Fruit fly (Drosophila melanogaster) whole organism, embryonic: ENCODE data around the gene Tmtc2.

Experiments used
- Ada2b ChIP-seq: fragments of 200-800 bp; sonication (Bioruptor generic); IDR thresholded peaks from 2 replicates; pipeline ENCODE4 v1.3.6; 2022; ENCODE audit warnings: missing biosample characterization, missing genetic modification characterization
- Antp ChIP-seq: fragments of 200-800 bp; sonication (Bioruptor generic); optimal IDR thresholded peaks from 3 replicates; lab custom pipeline; 2016; ENCODE audit warnings: missing biosample characterization, missing genetic modification characterization
- B-H1 ChIP-seq: fragments of 200-800 bp; sonication (Bioruptor generic); IDR thresholded peaks from 3 replicates; pipeline ENCODE4 v1.3.6; 2022; ENCODE audit warnings: missing biosample characterization, missing genetic modification characterization
- BtbVII ChIP-seq: fragments of 200-800 bp; sonication (Bioruptor generic); optimal IDR thresholded peaks from 3 replicates; lab custom pipeline; 2017; ENCODE audit warnings: missing biosample characterization, mild to moderate bottlenecking, missing genetic modification characterization
- CG10654 ChIP-seq: fragments of 200-800 bp; sonication (Bioruptor generic); optimal IDR thresholded peaks from 2 replicates; lab custom pipeline; 2016; ENCODE audit warnings: missing biosample characterization, missing genetic modification characterization
- CG11456 ChIP-seq: fragments of 200-800 bp; sonication (Bioruptor generic); IDR thresholded peaks from 3 replicates; pipeline ENCODE4 v1.3.6; 2022; ENCODE audit warnings: missing biosample characterization, missing genetic modification characterization
- CG11696 ChIP-seq: fragments of 200-800 bp; sonication (Bioruptor generic); IDR thresholded peaks from 2 replicates; pipeline ENCODE4 v1.3.6; 2022; ENCODE audit warnings: missing biosample characterization, missing genetic modification characterization
- CG12104 ChIP-seq: fragments of 200-800 bp; sonication (Bioruptor generic); optimal IDR thresholded peaks from 3 replicates; lab custom pipeline; 2016; ENCODE audit warnings: missing biosample characterization, missing genetic modification characterization
- CG14014 ChIP-seq: fragments of 200-800 bp; sonication (Bioruptor generic); IDR thresholded peaks from 2 replicates; pipeline ENCODE4 v1.3.6; 2022; ENCODE audit warnings: missing biosample characterization, missing genetic modification characterization
- CG15479 ChIP-seq: fragments of 200-800 bp; sonication (Bioruptor generic); optimal IDR thresholded peaks from 3 replicates; lab custom pipeline; 2019; ENCODE audit warnings: missing biosample characterization, mild to moderate bottlenecking, missing genetic modification characterization, moderate library complexity
- CG1603 ChIP-seq: fragments of 200-800 bp; sonication (Bioruptor generic); optimal IDR thresholded peaks from 2 replicates; lab custom pipeline; 2019; ENCODE audit warnings: missing biosample characterization, mild to moderate bottlenecking, missing genetic modification characterization, moderate library complexity
- CG16815 ChIP-seq: fragments of 200-800 bp; sonication (Bioruptor generic); optimal IDR thresholded peaks from 3 replicates; lab custom pipeline; 2017; ENCODE audit warnings: missing biosample characterization, mild to moderate bottlenecking, missing genetic modification characterization
- CG1792 ChIP-seq: fragments of 200-800 bp; sonication (Bioruptor generic); optimal IDR thresholded peaks from 2 replicates; lab custom pipeline; 2016; ENCODE audit warnings: missing biosample characterization, missing genetic modification characterization
- CG1832 ChIP-seq: fragments of 200-800 bp; sonication (Bioruptor generic); optimal IDR thresholded peaks from 2 replicates; lab custom pipeline; 2017; ENCODE audit warnings: missing biosample characterization, mild to moderate bottlenecking, missing genetic modification characterization, inconsistent platforms
- CG2129 ChIP-seq: fragments of 200-800 bp; sonication (Bioruptor generic); IDR thresholded peaks from 2 replicates; pipeline ENCODE4 v1.3.6; 2022; ENCODE audit warnings: missing biosample characterization, missing genetic modification characterization; ENCODE audit not compliant: partially characterized antibody
- CG3065 ChIP-seq: fragments of 200-800 bp; sonication (Bioruptor generic); optimal IDR thresholded peaks from 2 replicates; lab custom pipeline; 2016; ENCODE audit warnings: missing biosample characterization, missing genetic modification characterization
- CG3726 ChIP-seq: fragments of 200-800 bp; sonication (Bioruptor generic); IDR thresholded peaks from 3 replicates; pipeline ENCODE4, ENCODE4 v1.3.6; 2022; ENCODE audit warnings: missing biosample characterization, missing genetic modification characterization
- CG4282 ChIP-seq: fragments of 200-800 bp; sonication (Bioruptor generic); optimal IDR thresholded peaks from 2 replicates; lab custom pipeline; 2016; ENCODE audit warnings: missing biosample characterization, missing genetic modification characterization
- CG5245 ChIP-seq: fragments of 200-800 bp; sonication (Bioruptor generic); optimal IDR thresholded peaks from 3 replicates; lab custom pipeline; 2016; ENCODE audit warnings: missing biosample characterization, missing genetic modification characterization
- CG6272 ChIP-seq: fragments of 200-800 bp; sonication (Bioruptor generic); IDR thresholded peaks from 2 replicates; pipeline ENCODE4 v1.3.6; 2022; ENCODE audit warnings: missing biosample characterization, missing genetic modification characterization
- CG6654 ChIP-seq: fragments of 200-800 bp; sonication (Bioruptor generic); optimal IDR thresholded peaks from 2 replicates; lab custom pipeline; 2017; ENCODE audit warnings: missing biosample characterization, mild to moderate bottlenecking, missing genetic modification characterization
- CG7556 ChIP-seq: fragments of 200-800 bp; sonication (Bioruptor generic); optimal IDR thresholded peaks from 2 replicates; lab custom pipeline; 2017; ENCODE audit warnings: missing biosample characterization, mild to moderate bottlenecking, missing genetic modification characterization
- CG8478 ChIP-seq: fragments of >200 bp; optimal IDR thresholded peaks from 2 replicates; lab custom pipeline; 2018
- CTCF ChIP-seq: fragments of 200-800 bp; sonication (Bioruptor generic); optimal IDR thresholded peaks from 2 replicates; lab custom pipeline; 2017; ENCODE audit warnings: missing biosample characterization, mild to moderate bottlenecking, missing genetic modification characterization, moderate library complexity
- D19A ChIP-seq: fragments of 200-800 bp; optimal IDR thresholded peaks from 3 replicates; lab custom pipeline; 2019; ENCODE audit warnings: missing biosample characterization, mild to moderate bottlenecking, missing genetic modification characterization, moderate library complexity
- Deaf1 ChIP-seq: fragments of 200-800 bp; optimal IDR thresholded peaks from 3 replicates; lab custom pipeline; 2019; ENCODE audit warnings: missing biosample characterization, mild to moderate bottlenecking, missing genetic modification characterization, moderate library complexity
- Dip2 ChIP-seq: fragments of 200-800 bp; sonication (Bioruptor generic); IDR thresholded peaks from 2 replicates; pipeline ENCODE4 v1.3.6; 2022; ENCODE audit warnings: missing biosample characterization, missing genetic modification characterization
- Elba2 ChIP-seq: fragments of 200-800 bp; sonication (Bioruptor generic); optimal IDR thresholded peaks from 3 replicates; lab custom pipeline; 2016; ENCODE audit warnings: missing biosample characterization, missing genetic modification characterization
- Ets65A ChIP-seq: fragments of 200-800 bp; sonication (Bioruptor generic); peaks from one replicate; lab custom pipeline; 2016; ENCODE audit warnings: missing biosample characterization, missing genetic modification characterization
- Hey ChIP-seq: fragments of 200-800 bp; sonication (Bioruptor generic); optimal IDR thresholded peaks from 3 replicates; lab custom pipeline; 2018; ENCODE audit warnings: missing biosample characterization, mild to moderate bottlenecking, missing genetic modification characterization
- Hr3 ChIP-seq: fragments of 200-800 bp; sonication (Bioruptor generic); optimal IDR thresholded peaks from 3 replicates; lab custom pipeline; 2016; ENCODE audit warnings: missing biosample characterization, missing genetic modification characterization
- Med ChIP-seq: fragments of 200-800 bp; sonication (Bioruptor generic); peaks from one replicate; lab custom pipeline; 2016; ENCODE audit warnings: missing biosample characterization, missing genetic modification characterization, mild to moderate bottlenecking, inconsistent platforms, moderate library complexity
- Pdp1 ChIP-seq, 2 experiments: fragments of 200-800 bp; sonication (Bioruptor generic); optimal IDR thresholded peaks; 3 replicates each; lab custom pipeline; 2016; ENCODE audit warnings: missing biosample characterization in 2 of 2, missing genetic modification characterization in 2 of 2, mild to moderate bottlenecking in 1 of 2, moderate library complexity in 1 of 2
- Stat92E ChIP-seq, 3 experiments: fragments of >200 bp in 2 of 3; fragments of 200-800 bp in 1 of 3; sonication (Bioruptor generic) in 1 of 3; optimal IDR thresholded peaks; 2 replicates each; lab custom pipeline; 2017 to 2019; ENCODE audit warnings: missing biosample characterization in 3 of 3, missing genetic modification characterization in 3 of 3, mild to moderate bottlenecking in 1 of 3, moderate library complexity in 1 of 3
- bcd ChIP-seq: fragments of 200-800 bp; sonication (Bioruptor generic); optimal IDR thresholded peaks from 2 replicates; lab custom pipeline; 2017; ENCODE audit warnings: missing biosample characterization, mild to moderate bottlenecking, missing genetic modification characterization
- en ChIP-seq: fragments of 200-800 bp; sonication (Bioruptor generic); optimal IDR thresholded peaks from 2 replicates; lab custom pipeline; 2016; ENCODE audit warnings: missing biosample characterization, missing genetic modification characterization
- eve ChIP-seq, 2 experiments: fragments of >200 bp; optimal IDR thresholded peaks; 2 replicates each; lab custom pipeline; 2017; ENCODE audit warnings: missing biosample characterization in 2 of 2, missing genetic modification characterization in 2 of 2
- exex ChIP-seq: fragments of 200-800 bp; sonication (Bioruptor generic); optimal IDR thresholded peaks from 4 replicates; lab custom pipeline; 2018; ENCODE audit warnings: missing biosample characterization, mild to moderate bottlenecking, missing genetic modification characterization, moderate library complexity
- grn ChIP-seq: fragments of 200-800 bp; sonication (Bioruptor generic); optimal IDR thresholded peaks from 3 replicates; lab custom pipeline; 2017; ENCODE audit warnings: missing biosample characterization, missing genetic modification characterization
- gsb ChIP-seq: fragments of 200-800 bp; sonication (Bioruptor generic); IDR thresholded peaks from 2 replicates; pipeline ENCODE4 v1.3.6; 2022; ENCODE audit warnings: missing biosample characterization, missing genetic modification characterization
- hbn ChIP-seq: fragments of 200-800 bp; sonication (Bioruptor generic); IDR thresholded peaks from 2 replicates; pipeline ENCODE4 v1.3.6; 2022; ENCODE audit warnings: missing biosample characterization, missing genetic modification characterization; ENCODE audit not compliant: partially characterized antibody
- hkb ChIP-seq, 2 experiments: fragments of 200-800 bp in 1 of 2; fragments of >200 bp in 1 of 2; sonication (Bioruptor generic) in 1 of 2; IDR thresholded peaks in 1 of 2; optimal IDR thresholded peaks in 1 of 2; 2 replicates each; pipeline versions ENCODE4 v1.3.6 to Lab custom; 2017 to 2022; ENCODE audit warnings: missing biosample characterization in 1 of 2, missing genetic modification characterization in 1 of 2
- jing ChIP-seq: fragments of 200-800 bp; sonication (Bioruptor generic); optimal IDR thresholded peaks from 2 replicates; lab custom pipeline; 2018; ENCODE audit warnings: missing biosample characterization, mild to moderate bottlenecking, missing genetic modification characterization
- klu ChIP-seq: fragments of 200-800 bp; sonication (Bioruptor generic); IDR thresholded peaks from 2 replicates; pipeline ENCODE4 v1.3.6; 2022; ENCODE audit warnings: missing biosample characterization, missing genetic modification characterization
- lbe ChIP-seq: fragments of 200-800 bp; sonication (Bioruptor generic); optimal IDR thresholded peaks from 2 replicates; lab custom pipeline; 2016; ENCODE audit warnings: missing biosample characterization, mild to moderate bottlenecking, missing genetic modification characterization
- maf-S ChIP-seq: fragments of 200-800 bp; sonication (Bioruptor generic); optimal IDR thresholded peaks from 2 replicates; lab custom pipeline; 2016; ENCODE audit warnings: missing biosample characterization, missing genetic modification characterization
- mld ChIP-seq: fragments of 200-800 bp; sonication (Bioruptor generic); IDR thresholded peaks from 3 replicates; pipeline ENCODE4 v1.3.6; 2022; ENCODE audit warnings: missing biosample characterization, missing genetic modification characterization; ENCODE audit not compliant: partially characterized antibody
- nau ChIP-seq: fragments of 200-800 bp; sonication (Bioruptor generic); optimal IDR thresholded peaks from 3 replicates; lab custom pipeline; 2017; ENCODE audit warnings: missing biosample characterization, mild to moderate bottlenecking, missing genetic modification characterization, missing genetic modification reagents
- oc ChIP-seq: fragments of 200-800 bp; sonication (Bioruptor generic); optimal IDR thresholded peaks from 2 replicates; lab custom pipeline; 2018; ENCODE audit warnings: missing biosample characterization, mild to moderate bottlenecking, missing genetic modification characterization, moderate library complexity
- pb ChIP-seq: fragments of 200-800 bp; sonication (Bioruptor generic); optimal IDR thresholded peaks from 3 replicates; lab custom pipeline; 2016; ENCODE audit warnings: missing biosample characterization, missing genetic modification characterization
- sob ChIP-seq: fragments of 200-800 bp; sonication (Bioruptor generic); IDR thresholded peaks from 2 replicates; pipeline ENCODE4 v1.3.6; 2022; ENCODE audit warnings: missing biosample characterization, missing genetic modification characterization
- tio ChIP-seq: fragments of 200-800 bp; sonication (Bioruptor generic); optimal IDR thresholded peaks from 2 replicates; lab custom pipeline; 2017; ENCODE audit warnings: missing biosample characterization, missing genetic modification characterization, inconsistent platforms
- yki ChIP-seq: fragments of >200 bp; optimal IDR thresholded peaks from 3 replicates; lab custom pipeline; 2018

Gene Tmtc2

dm6 chr2L:936922-937321 is 14.3 kb downstream of the Tmtc2 start (continued):
- TF ChIP-seq Deaf1 (no peak), Antp (peak; percentile 45), hbn (no peak), lbe (GFP tag; lab: Kevin White, UChicago) (no peak), eve (GFP tag; optimal IDR thresholded peaks at IDR 0.05; lab: Kevin White, UChicago) (no peak), tio (GFP tag; lab: Kevin White, UChicago) (peak; percentile 1), CG11456 (GFP tag; lab: Robert Waterston, UW) (peak; percentile 58; the same call in 1 of the 3 replicates), CG8478 (lab: Kevin White, UChicago) (no peak), Stat92E (GFP tag; optimal IDR thresholded peaks at IDR 0.05; lab: Kevin White, UChicago) (no peak), nau (GFP tag; lab: Kevin White, UChicago) (no peak), CTCF (GFP tag; lab: Kevin White, UChicago) (no peak), B-H1 (GFP tag; lab: Robert Waterston, UW) (no peak), pb (GFP tag; lab: Kevin White, UChicago) (no peak), Ets65A (GFP tag; lab: Kevin White, UChicago) (peak; percentile 93), hkb (optimal IDR thresholded peaks at IDR 0.05; lab: Kevin White, UChicago) (no peak), hkb (GFP tag; IDR thresholded peaks at IDR 0.05; lab: Robert Waterston, UW) (0 out of 2 replicates have a peak, but pooled peaks have one; percentile 35), CG6654 (GFP tag; lab: Kevin White, UChicago) (no peak), sob (GFP tag; lab: Robert Waterston, UW) (no peak; the same call in 1 of the 2 replicates), bcd (GFP tag; lab: Kevin White, UChicago) (peak; percentile 27), grn (GFP tag; lab: Kevin White, UChicago) (no peak), CG3726 (GFP tag; lab: Robert Waterston, UW) (no peak), CG7556 (GFP tag; lab: Kevin White, UChicago) (peak; percentile 48), CG6272 (GFP tag; lab: Robert Waterston, UW) (0 out of 2 replicates have a peak, but pooled peaks have one; percentile 34), D19A (tag; lab: Kevin White, UChicago) (no peak), maf-S (GFP tag; lab: Kevin White, UChicago) (no peak), CG14014 (peak; percentile 46; the same call in 1 of the 2 replicates), exex (tag; lab: Kevin White, UChicago) (no peak), Hr3 (GFP tag; lab: Kevin White, UChicago) (no peak), CG5245 (GFP tag; lab: Kevin White, UChicago) (no peak), gsb (GFP tag; lab: Robert Waterston, UW) (no peak), CG16815 (GFP tag; lab: Kevin White, UChicago) (no peak), Dip2 (GFP tag; lab: Robert Waterston, UW) (no peak), CG1832 (GFP tag; lab: Kevin White, UChicago) (no peak), Ada2b (GFP tag; lab: Robert Waterston, UW) (peak; percentile 53; the same call in 1 of the 2 replicates), en (GFP tag; lab: Kevin White, UChicago) (no peak), CG12104 (GFP tag; lab: Kevin White, UChicago) (no peak), CG1792 (GFP tag; lab: Kevin White, UChicago) (no peak), CG10654 (no peak), Hey (no peak), Pdp1 (GFP tag; optimal IDR thresholded peaks at IDR 0.05; lab: Kevin White, UChicago) (peak in 1 of 2 experiments; percentile 36), mld (no peak), CG2129 (GFP tag; lab: Robert Waterston, UW) (no peak), Med (peak; percentile 89), CG1603 (tag; lab: Kevin White, UChicago) (peak; percentile 40), BtbVII (GFP tag; lab: Kevin White, UChicago) (no peak), oc (no peak), CG15479 (GFP tag; lab: Kevin White, UChicago) (no peak), Elba2 (no peak), CG11696 (GFP tag; lab: Robert Waterston, UW) (no peak), CG3065 (GFP tag; lab: Kevin White, UChicago) (no peak), klu (no peak), yki (lab: Kevin White, UChicago) (no peak), CG4282 (GFP tag; lab: Kevin White, UChicago) (no peak), jing (GFP tag; lab: Kevin White, UChicago) (no peak)
